Fruit fly (Drosophila melanogaster): ENCODE results near the gene CG32687.

dm6 chrX:10460506-10461114 is 26.4 kb downstream of the CG32687 start, which contains the start of gene Neb-cGP:
- no peak for TF ChIP-seq CG8478 (optimal IDR thresholded peaks at IDR 0.05)
- TF ChIP-seq CTCF (optimal IDR thresholded peaks at IDR 0.05): no peak

Data from S2 (cell line).